Fruit fly (Drosophila melanogaster) whole organism, embryonic: ENCODE data around the gene RpS25.
A peak's percentile ranks its signal among the peaks of the same experiment; 100 is the strongest.

Experiments
- Awh ChIP-seq: fragments of 200-800 bp; sonication (Bioruptor generic); IDR thresholded peaks from 2 replicates; pipeline ENCODE4, ENCODE4 v1.3.6; 2022; ENCODE audit warnings: missing biosample characterization, missing genetic modification characterization
- C15 ChIP-seq: fragments of 200-800 bp; sonication (Bioruptor generic); IDR thresholded peaks from 3 replicates; pipeline ENCODE4 v1.3.6; 2022; ENCODE audit warnings: missing biosample characterization, missing genetic modification characterization
- CG1024 ChIP-seq: fragments of 200-800 bp; sonication (Bioruptor generic); IDR thresholded peaks from 2 replicates; pipeline ENCODE4 v1.3.6; 2022; ENCODE audit warnings: missing biosample characterization, missing genetic modification characterization
- CG10321 ChIP-seq: fragments of 200-800 bp; sonication (Bioruptor generic); IDR thresholded peaks from 2 replicates; pipeline ENCODE4 v1.3.6; 2022; ENCODE audit warnings: missing biosample characterization, missing genetic modification characterization
- CG14667 ChIP-seq: fragments of 200-800 bp; sonication (Bioruptor generic); IDR thresholded peaks from 2 replicates; pipeline ENCODE4 v1.3.6; 2022; ENCODE audit warnings: missing biosample characterization, missing genetic modification characterization
- CG15011 ChIP-seq: fragments of 200-800 bp; sonication (Bioruptor generic); optimal IDR thresholded peaks from 3 replicates; lab custom pipeline; 2018; ENCODE audit warnings: missing biosample characterization, mild to moderate bottlenecking, missing genetic modification characterization
- CG16815 ChIP-seq: fragments of 200-800 bp; sonication (Bioruptor generic); optimal IDR thresholded peaks from 3 replicates; lab custom pipeline; 2017; ENCODE audit warnings: missing biosample characterization, mild to moderate bottlenecking, missing genetic modification characterization
- CG17328 ChIP-seq: fragments of 200-800 bp; sonication (Bioruptor generic); IDR thresholded peaks from 2 replicates; pipeline ENCODE4 v1.3.6; 2022; ENCODE audit warnings: missing biosample characterization, missing genetic modification characterization
- CG17385 ChIP-seq: fragments of 200-800 bp; sonication (Bioruptor generic); optimal IDR thresholded peaks from 3 replicates; lab custom pipeline; 2018; ENCODE audit warnings: missing biosample characterization, mild to moderate bottlenecking, missing genetic modification characterization
- CG2678 ChIP-seq: fragments of 200-800 bp; sonication (Bioruptor generic); optimal IDR thresholded peaks from 3 replicates; lab custom pipeline; 2019; ENCODE audit warnings: missing biosample characterization, mild to moderate bottlenecking, missing genetic modification characterization, moderate library complexity
- CG31224 ChIP-seq: fragments of 200-800 bp; sonication (Bioruptor generic); IDR thresholded peaks from 2 replicates; pipeline ENCODE4 v1.3.6; 2022; ENCODE audit warnings: missing biosample characterization, missing genetic modification characterization
- CG32772 ChIP-seq: fragments of 200-800 bp; sonication (Bioruptor generic); IDR thresholded peaks from 2 replicates; pipeline ENCODE4 v1.3.6; 2022; ENCODE audit warnings: missing biosample characterization, missing genetic modification characterization
- CG33213 ChIP-seq: fragments of 200-800 bp; sonication (Bioruptor generic); optimal IDR thresholded peaks from 3 replicates; lab custom pipeline; 2016; ENCODE audit warnings: missing biosample characterization, missing genetic modification characterization
- CG4404 ChIP-seq: fragments of 200-800 bp; sonication (Bioruptor generic); IDR thresholded peaks from 2 replicates; pipeline ENCODE4 v1.3.6; 2022; ENCODE audit warnings: missing biosample characterization, missing genetic modification characterization
- CG4707 ChIP-seq: fragments of 200-800 bp; sonication (Bioruptor generic); optimal IDR thresholded peaks from 2 replicates; lab custom pipeline; 2018; ENCODE audit warnings: missing biosample characterization, mild to moderate bottlenecking, missing genetic modification characterization, moderate library complexity
- CG6272 ChIP-seq: fragments of 200-800 bp; sonication (Bioruptor generic); IDR thresholded peaks from 2 replicates; pipeline ENCODE4 v1.3.6; 2022; ENCODE audit warnings: missing biosample characterization, missing genetic modification characterization
- CG6854 ChIP-seq: fragments of 200-800 bp; sonication (Bioruptor generic); optimal IDR thresholded peaks from 3 replicates; lab custom pipeline; 2017; ENCODE audit warnings: missing biosample characterization, mild to moderate bottlenecking, missing genetic modification characterization
- CG7987 ChIP-seq: fragments of 200-800 bp; sonication (Bioruptor generic); optimal IDR thresholded peaks from 2 replicates; lab custom pipeline; 2018; ENCODE audit warnings: missing biosample characterization, mild to moderate bottlenecking, missing genetic modification characterization, moderate library complexity
- CG9932 ChIP-seq: fragments of 200-800 bp; sonication (Bioruptor generic); IDR thresholded peaks from 2 replicates; pipeline ENCODE4 v1.3.6; 2022; ENCODE audit warnings: missing biosample characterization, missing genetic modification characterization
- CHES-1-like ChIP-seq: fragments of 200-800 bp; sonication (Bioruptor generic); optimal IDR thresholded peaks from 2 replicates; lab custom pipeline; 2016; ENCODE audit warnings: missing biosample characterization, missing genetic modification characterization
- Dad ChIP-seq: fragments of 200-800 bp; sonication (Bioruptor generic); optimal IDR thresholded peaks from 3 replicates; lab custom pipeline; 2016; ENCODE audit warnings: missing biosample characterization, missing genetic modification characterization
- Dip3 ChIP-seq: fragments of 200-800 bp; sonication (Bioruptor generic); optimal IDR thresholded peaks from 3 replicates; lab custom pipeline; 2016; ENCODE audit warnings: missing biosample characterization, missing genetic modification characterization
- ERR ChIP-seq: fragments of 200-800 bp; sonication (Bioruptor generic); optimal IDR thresholded peaks from 2 replicates; lab custom pipeline; 2016; ENCODE audit warnings: missing biosample characterization, missing genetic modification characterization
- Gsc ChIP-seq: fragments of 200-800 bp; sonication (Bioruptor generic); IDR thresholded peaks from 2 replicates; pipeline ENCODE4 v1.3.6; 2022; ENCODE audit warnings: missing biosample characterization, missing genetic modification characterization
- H2.0 ChIP-seq: fragments of 200-800 bp; sonication (Bioruptor generic); IDR thresholded peaks from 2 replicates; pipeline ENCODE4 v1.3.6; 2022; ENCODE audit warnings: missing biosample characterization, missing genetic modification characterization
- HLH4C ChIP-seq: fragments of 200-800 bp; sonication (Bioruptor generic); IDR thresholded peaks from 3 replicates; pipeline ENCODE4 v1.3.6; 2022; ENCODE audit warnings: missing biosample characterization, missing genetic modification characterization; ENCODE audit not compliant: partially characterized antibody
- Hmr ChIP-seq: fragments of 200-800 bp; sonication (Bioruptor generic); optimal IDR thresholded peaks from 3 replicates; lab custom pipeline; 2017; ENCODE audit warnings: mild to moderate bottlenecking, missing biosample characterization, missing genetic modification reagents, missing genetic modification characterization
- Hr78 ChIP-seq, 2 experiments: fragments of 200-800 bp in 1 of 2; fragments of >200 bp in 1 of 2; sonication (Bioruptor generic) in 1 of 2; optimal IDR thresholded peaks; 2 replicates each; lab custom pipeline; 2017 to 2019; ENCODE audit warnings: missing biosample characterization in 2 of 2, missing genetic modification characterization in 2 of 2, mild to moderate bottlenecking in 1 of 2, moderate library complexity in 1 of 2
- MBD-R2 ChIP-seq: fragments of 200-800 bp; sonication (Bioruptor generic); IDR thresholded peaks from 2 replicates; pipeline ENCODE4 v1.3.6; 2022; ENCODE audit warnings: missing biosample characterization, missing genetic modification characterization
- Med ChIP-seq: fragments of 200-800 bp; sonication (Bioruptor generic); peaks from one replicate; lab custom pipeline; 2016; ENCODE audit warnings: missing biosample characterization, missing genetic modification characterization, mild to moderate bottlenecking, inconsistent platforms, moderate library complexity
- NFAT ChIP-seq: fragments of 200-800 bp; sonication (Bioruptor generic); IDR thresholded peaks from 2 replicates; pipeline ENCODE4 v1.3.6; 2022; ENCODE audit warnings: missing biosample characterization, missing genetic modification characterization
- Oli ChIP-seq: fragments of 200-800 bp; sonication (Bioruptor generic); optimal IDR thresholded peaks from 2 replicates; lab custom pipeline; 2018; ENCODE audit warnings: missing biosample characterization, mild to moderate bottlenecking, missing genetic modification characterization, moderate library complexity
- PHDP ChIP-seq: fragments of 200-800 bp; sonication (Bioruptor generic); optimal IDR thresholded peaks from 3 replicates; lab custom pipeline; 2018; ENCODE audit warnings: missing biosample characterization, mild to moderate bottlenecking, missing genetic modification characterization, moderate library complexity
- Rfx ChIP-seq: fragments of 200-800 bp; sonication (Bioruptor generic); IDR thresholded peaks from 2 replicates; pipeline ENCODE4 v1.3.6; 2022; ENCODE audit warnings: missing biosample characterization, missing genetic modification characterization
- Trl ChIP-seq, 3 experiments: fragments of >200 bp in 2 of 3; fragments of 200-800 bp in 1 of 3; sonication (Bioruptor generic) in 1 of 3; optimal IDR thresholded peaks; 2 replicates in 1 of 3; 3 replicates in 2 of 3; lab custom pipeline; 2016 to 2017; ENCODE audit warnings: missing biosample characterization in 1 of 3, missing genetic modification characterization in 1 of 3
- abd-A ChIP-seq: fragments of 200-800 bp; sonication (Bioruptor generic); optimal IDR thresholded peaks from 3 replicates; lab custom pipeline; 2019; ENCODE audit warnings: missing biosample characterization, mild to moderate bottlenecking, missing genetic modification characterization, moderate library complexity
- al ChIP-seq: fragments of 200-800 bp; sonication (Bioruptor generic); IDR thresholded peaks from 2 replicates; pipeline ENCODE4 v1.3.6; 2022; ENCODE audit warnings: missing biosample characterization, missing genetic modification characterization
- croc ChIP-seq: fragments of 200-800 bp; sonication (Bioruptor generic); conservative IDR thresholded peaks from 3 replicates; pipeline ENCODE4 v1.3.6; 2022; ENCODE audit warnings: missing biosample characterization, missing genetic modification characterization
- crol ChIP-seq: fragments of 200-800 bp; sonication (Bioruptor generic); IDR thresholded peaks from 2 replicates; pipeline ENCODE4 v1.3.6; 2022; ENCODE audit warnings: missing biosample characterization, missing genetic modification characterization
- gsb-n ChIP-seq: fragments of 200-800 bp; sonication (Bioruptor generic); optimal IDR thresholded peaks from 3 replicates; lab custom pipeline; 2018; ENCODE audit warnings: missing biosample characterization, mild to moderate bottlenecking, missing genetic modification characterization
- org-1 ChIP-seq: fragments of 200-800 bp; sonication (Bioruptor generic); optimal IDR thresholded peaks from 2 replicates; lab custom pipeline; 2017; ENCODE audit warnings: missing biosample characterization, missing genetic modification characterization
- p53 ChIP-seq: fragments of 200-800 bp; sonication (Bioruptor generic); optimal IDR thresholded peaks from 2 replicates; lab custom pipeline; 2016; ENCODE audit warnings: missing biosample characterization, missing genetic modification characterization
- repo ChIP-seq: fragments of 200-800 bp; sonication (Bioruptor generic); optimal IDR thresholded peaks from 2 replicates; lab custom pipeline; 2016; ENCODE audit warnings: missing biosample characterization, missing genetic modification characterization
- row ChIP-seq: fragments of 200-800 bp; sonication (Bioruptor generic); IDR thresholded peaks from 3 replicates; pipeline ENCODE4 v1.3.6; 2022; ENCODE audit warnings: missing biosample characterization, missing genetic modification characterization
- scrt ChIP-seq: fragments of 200-800 bp; sonication (Bioruptor generic); optimal IDR thresholded peaks from 2 replicates; lab custom pipeline; 2018; ENCODE audit warnings: missing biosample characterization, mild to moderate bottlenecking, missing genetic modification characterization, moderate library complexity
- trh ChIP-seq: fragments of 200-800 bp; sonication (Bioruptor generic); optimal IDR thresholded peaks from 2 replicates; lab custom pipeline; 2016; ENCODE audit warnings: missing biosample characterization, missing genetic modification characterization
- tx ChIP-seq: fragments of 200-800 bp; sonication (Bioruptor generic); optimal IDR thresholded peaks from 2 replicates; lab custom pipeline; 2016; ENCODE audit warnings: missing biosample characterization, missing genetic modification characterization
- wek ChIP-seq: fragments of 200-800 bp; sonication (Bioruptor generic); optimal IDR thresholded peaks from 3 replicates; lab custom pipeline; 2018; ENCODE audit warnings: missing biosample characterization, mild to moderate bottlenecking, missing genetic modification characterization, moderate library complexity
- zen2 ChIP-seq: fragments of 200-800 bp; sonication (Bioruptor generic); IDR thresholded peaks from 3 replicates; pipeline ENCODE4 v1.3.6; 2022; ENCODE audit warnings: missing biosample characterization, missing genetic modification characterization; ENCODE audit not compliant: partially characterized antibody

RpS25 gene

DNA sequence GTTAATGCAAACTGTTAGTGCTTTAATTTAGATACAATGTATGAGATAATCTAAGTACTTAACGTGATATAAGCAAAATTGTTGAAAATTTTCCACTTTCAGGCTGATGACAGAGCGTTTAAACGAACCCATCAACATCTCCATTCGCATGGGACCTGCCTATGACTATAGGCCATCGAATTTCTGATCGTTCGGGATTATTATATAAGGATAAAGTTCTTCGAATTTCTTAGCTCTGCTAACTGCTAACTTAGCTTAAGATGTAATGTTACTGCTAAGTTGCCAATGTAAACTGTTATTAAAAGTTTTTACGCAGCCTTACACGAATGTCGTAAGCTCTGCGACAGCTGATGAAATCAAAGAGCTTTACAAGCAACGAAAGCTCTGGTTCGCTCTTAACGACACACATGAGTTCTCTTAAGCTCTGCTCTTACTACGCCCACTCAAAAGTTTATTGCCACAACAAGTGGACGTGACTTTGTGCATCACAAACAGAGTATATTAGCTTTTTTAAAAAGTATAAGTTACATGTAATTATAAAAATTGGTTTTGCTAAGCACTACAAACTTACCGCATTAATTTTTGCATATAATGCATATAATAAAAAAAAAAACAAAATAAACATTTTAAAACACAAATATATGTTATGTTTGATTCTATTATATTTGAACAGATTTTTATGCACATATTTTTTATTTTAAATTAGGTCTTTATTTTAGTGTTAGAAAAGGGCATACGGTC is 19.3 kb downstream of the RpS25 start (continued):
- TF ChIP-seq ERR (GFP tag; lab: Kevin White, UChicago) = peak; percentile 39
- peak; percentile 73 for TF ChIP-seq crol (GFP tag; lab: Robert Waterston, UW)
- TF ChIP-seq tx (GFP tag; lab: Kevin White, UChicago) = peak; percentile 81
- peak; percentile 57 for TF ChIP-seq wek (GFP tag; lab: Kevin White, UChicago)
- TF ChIP-seq Dad = peak; percentile 95
- TF ChIP-seq CG9932 (GFP tag; lab: Robert Waterston, UW) = peak; percentile 98
- peak; percentile 98 for TF ChIP-seq CG15011 (GFP tag; lab: Kevin White, UChicago)
- peak; percentile 99 for TF ChIP-seq al (GFP tag; lab: Robert Waterston, UW)
- peak; percentile 98 for TF ChIP-seq CG32772
- TF ChIP-seq PHDP (tag; lab: Kevin White, UChicago) = peak; percentile 99
- peak; percentile 71 to 81 for TF ChIP-seq Trl (optimal IDR thresholded peaks at IDR 0.05; lab: Kevin White, UChicago)
- TF ChIP-seq Trl (GFP tag; optimal IDR thresholded peaks at IDR 0.05; lab: Kevin White, UChicago) = peak; percentile 81
- peak; percentile 88 for TF ChIP-seq CG1024 (GFP tag; lab: Robert Waterston, UW)
- peak; percentile 65 for TF ChIP-seq repo (GFP tag; lab: Kevin White, UChicago)
- TF ChIP-seq CG33213 (GFP tag; lab: Kevin White, UChicago) = no peak
- TF ChIP-seq Hmr (GFP tag; lab: Kevin White, UChicago) = peak; percentile 99
- TF ChIP-seq Gsc (GFP tag; lab: Robert Waterston, UW) = peak; percentile 95
- peak in 1 of 2 experiments; percentile 96 for TF ChIP-seq Hr78 (GFP tag; optimal IDR thresholded peaks at IDR 0.05; lab: Kevin White, UChicago)
- peak; percentile 99 for TF ChIP-seq scrt (GFP tag; lab: Kevin White, UChicago)
- peak; percentile 98 for TF ChIP-seq CG6854 (GFP tag; lab: Kevin White, UChicago)
- TF ChIP-seq abd-A (tag; lab: Kevin White, UChicago) = peak; percentile 98
- peak; percentile 97 for TF ChIP-seq CG16815 (GFP tag; lab: Kevin White, UChicago)
- TF ChIP-seq CG6272 = peak; percentile 96
- TF ChIP-seq CG2678 = peak; percentile 100
- TF ChIP-seq Oli (tag; lab: Kevin White, UChicago) = peak; percentile 99
- TF ChIP-seq C15 = peak; percentile 96
- peak; percentile 88 for TF ChIP-seq Dip3
- peak; percentile 98 for TF ChIP-seq Med (GFP tag; lab: Kevin White, UChicago)
- peak; percentile 98 for TF ChIP-seq gsb-n (tag; lab: Kevin White, UChicago)
- peak; percentile 95 for TF ChIP-seq CG17328
- TF ChIP-seq zen2 (GFP tag; lab: Robert Waterston, UW) = no peak
- TF ChIP-seq org-1 (GFP tag; lab: Kevin White, UChicago) = peak; percentile 98
- TF ChIP-seq Awh (GFP tag; lab: Robert Waterston, UW) = peak; percentile 97
- TF ChIP-seq croc (GFP tag; lab: Robert Waterston, UW) = peak; percentile 99
- TF ChIP-seq CG4404 (GFP tag; lab: Robert Waterston, UW) = peak; percentile 97
- peak; percentile 29 for TF ChIP-seq p53 (GFP tag; lab: Kevin White, UChicago)
- TF ChIP-seq NFAT (GFP tag; lab: Robert Waterston, UW) = peak; percentile 95
- TF ChIP-seq trh (GFP tag; lab: Kevin White, UChicago) = peak; percentile 98
- TF ChIP-seq CG4707 (GFP tag; lab: Kevin White, UChicago) = peak; percentile 82
- TF ChIP-seq CG14667 (GFP tag; lab: Robert Waterston, UW) = peak; percentile 96
- TF ChIP-seq CHES-1-like = peak; percentile 85
- TF ChIP-seq HLH4C = no peak
- TF ChIP-seq Rfx (GFP tag; lab: Robert Waterston, UW) = peak; percentile 98
- TF ChIP-seq MBD-R2 = peak; percentile 94
- peak; percentile 96 for TF ChIP-seq CG17385 (GFP tag; lab: Kevin White, UChicago)
- TF ChIP-seq CG10321 (GFP tag; lab: Robert Waterston, UW) = peak; percentile 79
- peak; percentile 93 for TF ChIP-seq CG7987
- TF ChIP-seq CG31224 = peak; percentile 96
- TF ChIP-seq H2.0 (GFP tag; lab: Robert Waterston, UW) = peak; percentile 96
- TF ChIP-seq row (GFP tag; lab: Robert Waterston, UW) = peak; percentile 99
